Worm (Caenorhabditis elegans) whole organism, L4/young adult: ENCODE measurements around the gene shpk-1.

Source experiments
- W03F9.2 ChIP-seq: fragments of 150-350 bp; optimal IDR thresholded peaks from 2 replicates; lab custom pipeline; 2014; ENCODE audit warnings: missing biosample characterization, missing genetic modification characterization
- dao-5 ChIP-seq: sonication (generic microtip); optimal IDR thresholded peaks from 2 replicates; lab custom pipeline; 2016; ENCODE audit warnings: missing genotype, missing genetic modification characterization, moderate library complexity, missing compliant biosample characterization
- him-1 ChIP-seq: sonication (generic microtip); optimal IDR thresholded peaks from 2 replicates; lab custom pipeline; 2016; ENCODE audit warnings: missing genotype, missing genetic modification reagents, missing genetic modification characterization, missing compliant biosample characterization

ce11 chrIII:13580538-13580937 is 27.3 kb upstream of the shpk-1 start, which contains the start of gene T05D4.5:
- TF ChIP-seq W03F9.2 (tag; lab: Kevin White, UChicago), result no peak
- no peak for TF ChIP-seq him-1 (tag; lab: Kevin White, UChicago)
- no peak for TF ChIP-seq dao-5 (tag; lab: Kevin White, UChicago)
